Fruit fly (Drosophila melanogaster) whole organism, embryonic: ENCODE results near the gene hop.

Experiments
- CG1024 ChIP-seq: fragments of 200-800 bp; sonication (Bioruptor generic); IDR thresholded peaks from 2 replicates; pipeline ENCODE4 v1.3.6; 2022; ENCODE audit warnings: missing biosample characterization, missing genetic modification characterization
- CG17568 ChIP-seq: fragments of 200-800 bp; sonication (Bioruptor generic); optimal IDR thresholded peaks from 2 replicates; lab custom pipeline; 2018; ENCODE audit warnings: missing biosample characterization, mild to moderate bottlenecking, missing genetic modification characterization, moderate library complexity
- CG6683 ChIP-seq: fragments of 200-800 bp; sonication (Bioruptor generic); optimal IDR thresholded peaks from 2 replicates; lab custom pipeline; 2017; ENCODE audit warnings: missing biosample characterization, mild to moderate bottlenecking, missing genetic modification characterization, missing genetic modification reagents
- Dfd ChIP-seq, 2 experiments: fragments of >200 bp; optimal IDR thresholded peaks; 2 replicates each; lab custom pipeline; 2017; ENCODE audit warnings: missing biosample characterization in 2 of 2, missing genetic modification characterization in 2 of 2
- Gsc ChIP-seq: fragments of 200-800 bp; sonication (Bioruptor generic); IDR thresholded peaks from 2 replicates; pipeline ENCODE4 v1.3.6; 2022; ENCODE audit warnings: missing biosample characterization, missing genetic modification characterization
- Hmx ChIP-seq: fragments of 200-800 bp; sonication (Bioruptor generic); optimal IDR thresholded peaks from 2 replicates; lab custom pipeline; 2016; ENCODE audit warnings: missing biosample characterization, missing genetic modification characterization
- Sry-β ChIP-seq: fragments of 200-800 bp; sonication (Bioruptor generic); optimal IDR thresholded peaks from 2 replicates; lab custom pipeline; 2018; ENCODE audit warnings: missing biosample characterization, mild to moderate bottlenecking, missing genetic modification characterization, moderate library complexity
- bigmax ChIP-seq: fragments of 200-800 bp; sonication (Bioruptor generic); optimal IDR thresholded peaks from 2 replicates; lab custom pipeline; 2018; ENCODE audit warnings: missing biosample characterization, mild to moderate bottlenecking, missing genetic modification characterization
- lov ChIP-seq, 2 experiments: fragments of 200-800 bp in 1 of 2; fragments of >200 bp in 1 of 2; sonication (Bioruptor generic) in 1 of 2; IDR thresholded peaks in 1 of 2; optimal IDR thresholded peaks in 1 of 2; 2 replicates in 1 of 2; 3 replicates in 1 of 2; pipeline versions ENCODE4 v1.3.6 to Lab custom; 2017 to 2022; ENCODE audit warnings: missing biosample characterization in 1 of 2, missing genetic modification characterization in 1 of 2
- phol ChIP-seq: fragments of 200-800 bp; sonication (Bioruptor generic); optimal IDR thresholded peaks from 3 replicates; lab custom pipeline; 2018; ENCODE audit warnings: missing biosample characterization, mild to moderate bottlenecking, missing genetic modification characterization, moderate library complexity
- yki ChIP-seq: fragments of >200 bp; optimal IDR thresholded peaks from 3 replicates; lab custom pipeline; 2018

dm6 chrX:11339868-11340548, 27.9 kb downstream of the hop start, which contains the start of the genes CG34348 and Kap3:
- no peak for TF ChIP-seq Sry-β (GFP tag; lab: Kevin White, UChicago)
- no peak for TF ChIP-seq phol
- no peak for TF ChIP-seq CG17568
- TF ChIP-seq CG1024 (GFP tag; lab: Robert Waterston, UW), result no peak
- TF ChIP-seq bigmax (GFP tag; lab: Kevin White, UChicago), result no peak
- TF ChIP-seq Dfd (GFP tag; optimal IDR thresholded peaks at IDR 0.05; lab: Kevin White, UChicago), result no peak
- no peak for TF ChIP-seq lov (optimal IDR thresholded peaks at IDR 0.05; lab: Kevin White, UChicago)
- TF ChIP-seq lov (GFP tag; IDR thresholded peaks at IDR 0.05; lab: Robert Waterston, UW), result no peak
- no peak for TF ChIP-seq Hmx (GFP tag; lab: Kevin White, UChicago)
- TF ChIP-seq yki (lab: Kevin White, UChicago), result no peak
- no peak for TF ChIP-seq CG6683 (GFP tag; lab: Kevin White, UChicago)
- TF ChIP-seq Gsc, result no peak
